Fruit fly (Drosophila melanogaster) whole organism, embryonic: Measurements from ENCODE around the gene Pp1-87B.
A peak's percentile ranks its signal among the peaks of the same experiment; 100 is the strongest.

Experiments
- ATbp ChIP-seq: fragments of 200-800 bp; sonication (Bioruptor generic); optimal IDR thresholded peaks from 2 replicates; lab custom pipeline; 2017; ENCODE audit warnings: missing biosample characterization, mild to moderate bottlenecking, missing genetic modification characterization, missing genetic modification reagents
- CG10959 ChIP-seq: fragments of 200-800 bp; sonication (Bioruptor generic); IDR thresholded peaks from 2 replicates; pipeline ENCODE4 v1.3.6; 2022; ENCODE audit warnings: missing biosample characterization, missing genetic modification characterization
- CG11504 ChIP-seq: fragments of 200-800 bp; sonication (Bioruptor generic); optimal IDR thresholded peaks from 3 replicates; lab custom pipeline; 2019; ENCODE audit warnings: missing biosample characterization, mild to moderate bottlenecking, missing genetic modification characterization, moderate library complexity
- CG1233 ChIP-seq: fragments of 200-800 bp; sonication (Bioruptor generic); optimal IDR thresholded peaks from 4 replicates; lab custom pipeline; 2018; ENCODE audit warnings: missing biosample characterization, mild to moderate bottlenecking, missing genetic modification characterization
- CG13123 ChIP-seq: fragments of 200-800 bp; sonication (Bioruptor generic); optimal IDR thresholded peaks from 2 replicates; lab custom pipeline; 2016; ENCODE audit warnings: missing biosample characterization, missing genetic modification characterization
- CG13775 ChIP-seq: fragments of 200-800 bp; sonication (Bioruptor generic); optimal IDR thresholded peaks from 3 replicates; lab custom pipeline; 2017; ENCODE audit warnings: missing biosample characterization, mild to moderate bottlenecking, missing genetic modification characterization
- CG15269 ChIP-seq: fragments of 200-800 bp; sonication (Bioruptor generic); optimal IDR thresholded peaks from 2 replicates; lab custom pipeline; 2018; ENCODE audit warnings: missing biosample characterization, mild to moderate bottlenecking, missing genetic modification characterization, moderate library complexity
- CG1602 ChIP-seq: fragments of 200-800 bp; sonication (Bioruptor generic); optimal IDR thresholded peaks from 3 replicates; lab custom pipeline; 2016; ENCODE audit warnings: missing biosample characterization, missing genetic modification characterization
- CG16813 ChIP-seq: fragments of 200-800 bp; sonication (Bioruptor generic); IDR thresholded peaks from 3 replicates; pipeline ENCODE4 v1.3.6; 2022; ENCODE audit warnings: missing biosample characterization, missing genetic modification characterization; ENCODE audit not compliant: partially characterized antibody
- CG16863 ChIP-seq: fragments of 200-800 bp; sonication (Bioruptor generic); optimal IDR thresholded peaks from 3 replicates; lab custom pipeline; 2016; ENCODE audit warnings: missing biosample characterization, missing genetic modification characterization
- CG4424 ChIP-seq: fragments of 200-800 bp; sonication (Bioruptor generic); optimal IDR thresholded peaks from 3 replicates; lab custom pipeline; 2016; ENCODE audit warnings: missing biosample characterization, missing genetic modification characterization
- CG5180 ChIP-seq: fragments of 200-800 bp; sonication (Bioruptor generic); optimal IDR thresholded peaks from 3 replicates; lab custom pipeline; 2017; ENCODE audit warnings: missing biosample characterization, missing genetic modification characterization, mild to moderate bottlenecking, moderate library complexity, missing genetic modification reagents
- CG6175 ChIP-seq: fragments of 200-800 bp; sonication (Bioruptor generic); IDR thresholded peaks from 3 replicates; pipeline ENCODE4 v1.3.6; 2022; ENCODE audit warnings: missing biosample characterization, missing genetic modification characterization
- CG7745 ChIP-seq: fragments of 200-800 bp; sonication (Bioruptor generic); optimal IDR thresholded peaks from 2 replicates; lab custom pipeline; 2018; ENCODE audit warnings: missing biosample characterization, mild to moderate bottlenecking, missing genetic modification characterization, moderate library complexity
- CG8359 ChIP-seq: fragments of 200-800 bp; sonication (Bioruptor generic); optimal IDR thresholded peaks from 2 replicates; lab custom pipeline; 2017; ENCODE audit warnings: missing biosample characterization, mild to moderate bottlenecking, missing genetic modification characterization, borderline replicate concordance
- CG8478 ChIP-seq: fragments of >200 bp; optimal IDR thresholded peaks from 2 replicates; lab custom pipeline; 2018
- Dfd ChIP-seq, 2 experiments: fragments of >200 bp; optimal IDR thresholded peaks; 2 replicates each; lab custom pipeline; 2017; ENCODE audit warnings: missing biosample characterization in 2 of 2, missing genetic modification characterization in 2 of 2
- Doc2 ChIP-seq: fragments of 200-800 bp; sonication (Bioruptor generic); IDR thresholded peaks from 2 replicates; pipeline ENCODE4 v1.3.6; 2022; ENCODE audit warnings: missing biosample characterization, missing genetic modification characterization
- Ets97D ChIP-seq: fragments of 200-800 bp; sonication (Bioruptor generic); optimal IDR thresholded peaks from 3 replicates; lab custom pipeline; 2016; ENCODE audit warnings: missing biosample characterization, missing genetic modification characterization
- GATAe ChIP-seq: fragments of 200-800 bp; sonication (Bioruptor generic); conservative IDR thresholded peaks from 2 replicates; pipeline ENCODE4 v1.3.6; 2022; ENCODE audit warnings: missing biosample characterization, missing genetic modification characterization
- H15 ChIP-seq: fragments of 200-800 bp; sonication (Bioruptor generic); IDR thresholded peaks from 3 replicates; pipeline ENCODE4 v1.3.6; 2022; ENCODE audit warnings: missing biosample characterization, missing genetic modification characterization
- HLH54F ChIP-seq: fragments of 200-800 bp; sonication (Bioruptor generic); optimal IDR thresholded peaks from 3 replicates; lab custom pipeline; 2016; ENCODE audit warnings: missing biosample characterization, missing genetic modification characterization
- Hsf ChIP-seq: fragments of 200-800 bp; sonication (Bioruptor generic); optimal IDR thresholded peaks from 3 replicates; lab custom pipeline; 2016; ENCODE audit warnings: missing biosample characterization, missing genetic modification characterization
- MTF-1 ChIP-seq: fragments of 200-800 bp; sonication (Bioruptor generic); optimal IDR thresholded peaks from 2 replicates; lab custom pipeline; 2018; ENCODE audit warnings: missing biosample characterization, mild to moderate bottlenecking, missing genetic modification characterization, borderline replicate concordance
- Nf-YB ChIP-seq: fragments of 200-800 bp; sonication (Bioruptor generic); optimal IDR thresholded peaks from 3 replicates; lab custom pipeline; 2019; ENCODE audit warnings: missing biosample characterization, mild to moderate bottlenecking, missing genetic modification characterization, moderate library complexity
- Oaz ChIP-seq: fragments of 200-800 bp; sonication (Bioruptor generic); IDR thresholded peaks from 2 replicates; pipeline ENCODE4 v1.3.6; 2022; ENCODE audit warnings: missing biosample characterization, missing genetic modification characterization
- Scr ChIP-seq: fragments of 200-800 bp; sonication (Bioruptor generic); IDR thresholded peaks from 2 replicates; pipeline ENCODE4 v1.3.6; 2022; ENCODE audit warnings: missing biosample characterization, missing genetic modification characterization; ENCODE audit not compliant: partially characterized antibody
- Trl ChIP-seq, 3 experiments: fragments of >200 bp in 2 of 3; fragments of 200-800 bp in 1 of 3; sonication (Bioruptor generic) in 1 of 3; optimal IDR thresholded peaks; 2 replicates in 1 of 3; 3 replicates in 2 of 3; lab custom pipeline; 2016 to 2017; ENCODE audit warnings: missing biosample characterization in 1 of 3, missing genetic modification characterization in 1 of 3
- bab2 ChIP-seq: fragments of 200-800 bp; sonication (Bioruptor generic); optimal IDR thresholded peaks from 2 replicates; lab custom pipeline; 2016; ENCODE audit warnings: missing biosample characterization, missing genetic modification characterization
- bbx ChIP-seq: fragments of 200-800 bp; sonication (Bioruptor generic); IDR thresholded peaks from 2 replicates; pipeline ENCODE4 v1.3.6; 2022; ENCODE audit warnings: missing biosample characterization, missing genetic modification characterization; ENCODE audit not compliant: partially characterized antibody
- chinmo ChIP-seq: fragments of 200-800 bp; sonication (Bioruptor generic); IDR thresholded peaks from 4 replicates; pipeline ENCODE4 v1.3.6; 2022; ENCODE audit warnings: missing biosample characterization, missing genetic modification characterization; ENCODE audit not compliant: partially characterized antibody
- disco-r ChIP-seq: fragments of 200-800 bp; sonication (Bioruptor generic); optimal IDR thresholded peaks from 2 replicates; lab custom pipeline; 2016; ENCODE audit warnings: missing biosample characterization, missing genetic modification characterization
- emc ChIP-seq: fragments of 200-800 bp; sonication (Bioruptor generic); optimal IDR thresholded peaks from 2 replicates; lab custom pipeline; 2016; ENCODE audit warnings: missing biosample characterization, missing genetic modification characterization
- hbn ChIP-seq: fragments of 200-800 bp; sonication (Bioruptor generic); IDR thresholded peaks from 2 replicates; pipeline ENCODE4 v1.3.6; 2022; ENCODE audit warnings: missing biosample characterization, missing genetic modification characterization; ENCODE audit not compliant: partially characterized antibody
- inv ChIP-seq: fragments of 200-800 bp; sonication (Bioruptor generic); IDR thresholded peaks from 2 replicates; pipeline ENCODE4 v1.3.6; 2022; ENCODE audit warnings: missing biosample characterization, missing genetic modification characterization; ENCODE audit not compliant: partially characterized antibody
- mirr ChIP-seq: fragments of 200-800 bp; sonication (Bioruptor generic); optimal IDR thresholded peaks from 3 replicates; lab custom pipeline; 2018; ENCODE audit warnings: missing biosample characterization, mild to moderate bottlenecking, missing genetic modification characterization
- nom ChIP-seq: fragments of 200-800 bp; sonication (Bioruptor generic); optimal IDR thresholded peaks from 2 replicates; lab custom pipeline; 2017; ENCODE audit warnings: missing biosample characterization, missing genetic modification characterization, mild to moderate bottlenecking, moderate library complexity, missing genetic modification reagents
- org-1 ChIP-seq: fragments of 200-800 bp; sonication (Bioruptor generic); optimal IDR thresholded peaks from 2 replicates; lab custom pipeline; 2017; ENCODE audit warnings: missing biosample characterization, missing genetic modification characterization
- pita ChIP-seq: fragments of 200-800 bp; sonication (Bioruptor generic); optimal IDR thresholded peaks from 2 replicates; lab custom pipeline; 2017; ENCODE audit warnings: missing biosample characterization, mild to moderate bottlenecking, missing genetic modification characterization
- prd ChIP-seq, 3 experiments: fragments of >200 bp in 2 of 3; fragments of 200-800 bp in 1 of 3; sonication (Bioruptor generic) in 1 of 3; optimal IDR thresholded peaks in 2 of 3; IDR thresholded peaks in 1 of 3; 2 replicates in 2 of 3; 3 replicates in 1 of 3; pipeline versions ENCODE4 v1.3.6 to Lab custom; 2017 to 2022; ENCODE audit warnings: missing biosample characterization in 1 of 3, missing genetic modification characterization in 1 of 3
- salm ChIP-seq: fragments of 200-800 bp; sonication (Bioruptor generic); optimal IDR thresholded peaks from 2 replicates; lab custom pipeline; 2018; ENCODE audit warnings: missing biosample characterization, mild to moderate bottlenecking, missing genetic modification characterization
- sc ChIP-seq, 3 experiments: fragments of >200 bp in 2 of 3; fragments of 200-800 bp in 1 of 3; sonication (Bioruptor generic) in 1 of 3; optimal IDR thresholded peaks; 2 replicates in 2 of 3; 3 replicates in 1 of 3; lab custom pipeline; 2017; ENCODE audit warnings: mild to moderate bottlenecking in 1 of 3, missing biosample characterization in 1 of 3, missing genetic modification characterization in 1 of 3, missing genetic modification reagents in 1 of 3
- schlank ChIP-seq: fragments of 200-800 bp; sonication (Bioruptor generic); optimal IDR thresholded peaks from 2 replicates; lab custom pipeline; 2018; ENCODE audit warnings: missing biosample characterization, mild to moderate bottlenecking, missing genetic modification characterization
- sd ChIP-seq: fragments of 200-800 bp; sonication (Bioruptor generic); optimal IDR thresholded peaks from 3 replicates; lab custom pipeline; 2018; ENCODE audit warnings: missing biosample characterization, mild to moderate bottlenecking, missing genetic modification characterization, moderate library complexity
- ssp ChIP-seq: fragments of 200-800 bp; sonication (Bioruptor generic); IDR thresholded peaks from 2 replicates; pipeline ENCODE4 v1.3.6; 2022; ENCODE audit warnings: missing biosample characterization, missing genetic modification characterization
- stc ChIP-seq: fragments of 200-800 bp; sonication (Bioruptor generic); IDR thresholded peaks from 2 replicates; pipeline ENCODE4 v1.3.6; 2022; ENCODE audit warnings: missing biosample characterization, missing genetic modification characterization
- stwl ChIP-seq: fragments of 200-800 bp; sonication (Bioruptor generic); optimal IDR thresholded peaks from 3 replicates; lab custom pipeline; 2018; ENCODE audit warnings: missing biosample characterization, mild to moderate bottlenecking, missing genetic modification characterization, moderate library complexity
- tna ChIP-seq: fragments of 200-800 bp; sonication (Bioruptor generic); IDR thresholded peaks from 2 replicates; pipeline ENCODE4 v1.3.6; 2022; ENCODE audit warnings: missing biosample characterization, missing genetic modification characterization; ENCODE audit not compliant: partially characterized antibody
- zfh2 ChIP-seq: fragments of 200-800 bp; sonication (Bioruptor generic); optimal IDR thresholded peaks from 2 replicates; lab custom pipeline; 2016; ENCODE audit warnings: missing biosample characterization, missing genetic modification characterization

The Pp1-87B gene

DNA sequence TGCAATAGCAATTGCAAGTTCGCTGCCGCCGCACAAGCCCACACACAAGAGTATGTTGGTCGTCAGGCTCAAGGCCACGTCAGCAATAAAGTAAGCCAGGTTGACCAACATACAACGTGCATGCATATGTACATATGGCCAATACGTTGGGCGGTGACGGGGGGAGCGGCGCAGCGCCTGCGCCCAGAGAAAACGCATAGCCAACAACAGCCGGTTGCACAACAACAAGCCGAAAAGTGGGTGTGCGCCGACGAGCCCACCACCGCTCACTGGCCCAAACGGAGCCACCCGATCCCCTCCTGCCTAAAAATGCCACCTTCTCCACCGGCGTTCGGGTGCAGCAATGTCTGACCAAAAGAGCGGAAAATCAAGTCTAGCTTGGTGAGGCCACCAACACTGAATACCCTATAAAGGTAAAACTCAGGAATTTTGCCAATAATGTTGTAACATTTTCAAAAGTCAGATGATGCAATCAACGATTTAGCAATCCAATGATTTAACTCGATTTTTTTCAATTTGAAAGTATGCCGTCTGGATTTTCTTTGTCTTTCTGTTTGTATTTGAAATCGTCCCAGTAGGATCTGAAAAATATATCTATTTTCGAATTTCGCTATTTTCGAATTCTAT, 26.3 kb upstream of the Pp1-87B start, which contains the start of gene CG5509 (continued):
- TF ChIP-seq mirr (GFP tag; lab: Kevin White, UChicago), result no peak
- no peak for TF ChIP-seq Trl (optimal IDR thresholded peaks at IDR 0.05; lab: Kevin White, UChicago)
- TF ChIP-seq Trl (GFP tag; optimal IDR thresholded peaks at IDR 0.05; lab: Kevin White, UChicago), result no peak
- no peak for TF ChIP-seq org-1 (GFP tag; lab: Kevin White, UChicago)
- no peak for TF ChIP-seq Nf-YB (GFP tag; lab: Kevin White, UChicago)
- peak; percentile 26 for TF ChIP-seq sd (tag; lab: Kevin White, UChicago)
- no peak for TF ChIP-seq ssp (GFP tag; lab: Robert Waterston, UW)
- TF ChIP-seq H15, result no peak
- no peak for TF ChIP-seq stwl (tag; lab: Kevin White, UChicago)
- peak; percentile 46; the same call in 1 of the 2 replicates for TF ChIP-seq bbx (GFP tag; lab: Robert Waterston, UW)
- no peak for TF ChIP-seq CG16813 (GFP tag; lab: Robert Waterston, UW)
- TF ChIP-seq inv (GFP tag; lab: Robert Waterston, UW), result no peak
- TF ChIP-seq MTF-1, result no peak
- TF ChIP-seq CG8478 (lab: Kevin White, UChicago), result peak; percentile 43
- 0 out of 2 replicates have a peak, but pooled peaks have one; percentile 34 for TF ChIP-seq tna (GFP tag; lab: Robert Waterston, UW)
- no peak for TF ChIP-seq HLH54F
- TF ChIP-seq chinmo (GFP tag; lab: Robert Waterston, UW), result peak; percentile 83; the same call in 2 of the 4 replicates
- TF ChIP-seq nom, result peak; percentile 6
- no peak for TF ChIP-seq Doc2
- TF ChIP-seq Hsf, result no peak
- TF ChIP-seq CG10959 (GFP tag; lab: Robert Waterston, UW), result no peak
- TF ChIP-seq CG5180 (GFP tag; lab: Kevin White, UChicago), result no peak
- no peak for TF ChIP-seq Oaz (GFP tag; lab: Robert Waterston, UW)
- no peak for TF ChIP-seq CG13775 (GFP tag; lab: Kevin White, UChicago)
- no peak for TF ChIP-seq stc
- TF ChIP-seq CG11504 (tag; lab: Kevin White, UChicago), result no peak
- no peak for TF ChIP-seq Dfd (GFP tag; optimal IDR thresholded peaks at IDR 0.05; lab: Kevin White, UChicago)
- TF ChIP-seq prd (optimal IDR thresholded peaks at IDR 0.05; lab: Kevin White, UChicago), result no peak
- TF ChIP-seq prd (GFP tag; IDR thresholded peaks at IDR 0.05; lab: Robert Waterston, UW), result no peak
- no peak for TF ChIP-seq bab2 (GFP tag; lab: Kevin White, UChicago)
- TF ChIP-seq CG7745 (tag; lab: Kevin White, UChicago), result no peak
- no peak for TF ChIP-seq CG8359 (GFP tag; lab: Kevin White, UChicago)
- TF ChIP-seq Scr (GFP tag; lab: Robert Waterston, UW), result no peak

DNA sequence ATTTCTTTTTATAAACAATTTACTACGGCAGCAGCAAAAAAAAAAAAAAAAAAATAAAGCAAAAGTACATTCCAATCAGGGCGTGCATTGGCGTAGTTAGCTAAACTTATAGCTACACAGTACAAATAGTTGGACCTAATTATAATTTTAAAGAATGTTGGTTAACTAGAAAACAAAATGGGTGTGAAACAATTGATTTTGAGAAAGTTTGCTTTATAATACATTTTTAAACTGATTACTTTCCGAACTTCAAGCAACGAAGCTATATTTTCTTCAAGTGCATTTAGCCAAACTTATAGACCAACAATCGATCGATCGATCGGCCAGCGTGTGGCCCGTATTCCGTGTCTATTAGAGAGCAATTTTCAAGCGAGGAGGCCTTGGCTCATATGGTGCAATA, 25.7 kb upstream of the Pp1-87B start:
- TF ChIP-seq Ets97D (GFP tag; lab: Kevin White, UChicago), result no peak
- TF ChIP-seq CG6175 (GFP tag; lab: Robert Waterston, UW), result no peak
- TF ChIP-seq pita (GFP tag; lab: Kevin White, UChicago), result no peak
- TF ChIP-seq CG1602 (GFP tag; lab: Kevin White, UChicago), result no peak
- TF ChIP-seq CG15269 (tag; lab: Kevin White, UChicago), result peak; percentile 70
- TF ChIP-seq zfh2, result no peak
- TF ChIP-seq sc (optimal IDR thresholded peaks at IDR 0.05; lab: Kevin White, UChicago), result no peak
- TF ChIP-seq sc (GFP tag; optimal IDR thresholded peaks at IDR 0.05; lab: Kevin White, UChicago), result no peak
- TF ChIP-seq emc (GFP tag; lab: Kevin White, UChicago), result no peak
- TF ChIP-seq CG13123 (GFP tag; lab: Kevin White, UChicago), result no peak
- peak; percentile 25 for TF ChIP-seq CG16863 (GFP tag; lab: Kevin White, UChicago)
- no peak for TF ChIP-seq CG1233
- no peak for TF ChIP-seq ATbp (GFP tag; lab: Kevin White, UChicago)
- no peak for TF ChIP-seq disco-r
- no peak for TF ChIP-seq hbn (GFP tag; lab: Robert Waterston, UW)
- TF ChIP-seq schlank, result no peak
- peak; percentile 41 for TF ChIP-seq CG4424
- no peak for TF ChIP-seq salm
- no peak for TF ChIP-seq GATAe (GFP tag; lab: Robert Waterston, UW)
